Worm (Caenorhabditis elegans) whole organism, late embryonic: Measurements from ENCODE around the gene Y54G11A.9.
"Not testable (repeated sequence)": the region's sequence is repeated elsewhere in the genome, so short reads cannot be mapped to it uniquely, and the experiment has no call there.

Source experiments
- T23F11.4 ChIP-seq: fragments of 200-800 bp; sonication (Bioruptor generic); optimal IDR thresholded peaks from 2 replicates; lab custom pipeline; 2018; ENCODE audit warnings: mild to moderate bottlenecking, missing genetic modification characterization, missing compliant biosample characterization
- ama-1 ChIP-seq: fragments of 150-350 bp; optimal IDR thresholded peaks from 2 replicates; lab custom pipeline; 2014
- ceh-18 ChIP-seq: sonication (generic microtip); optimal IDR thresholded peaks from 2 replicates; lab custom pipeline; 2016; ENCODE audit warnings: missing genetic modification characterization, missing compliant biosample characterization
- ceh-48 ChIP-seq: sonication (generic microtip); optimal IDR thresholded peaks from 2 replicates; lab custom pipeline; 2016; ENCODE audit warnings: missing genetic modification characterization, inconsistent platforms, missing compliant biosample characterization
- dmd-4 ChIP-seq: sonication (generic microtip); optimal IDR thresholded peaks from 2 replicates; lab custom pipeline; 2016; ENCODE audit warnings: borderline replicate concordance, missing genetic modification characterization, missing compliant biosample characterization
- dve-1 ChIP-seq: sonication (generic microtip); optimal IDR thresholded peaks from 2 replicates; lab custom pipeline; 2017; ENCODE audit warnings: antibody characterized with exemption, mild to moderate bottlenecking, missing genetic modification characterization, missing compliant biosample characterization
- fkh-6 ChIP-seq: sonication (generic microtip); optimal IDR thresholded peaks from 2 replicates; lab custom pipeline; 2016; ENCODE audit warnings: missing genetic modification characterization, missing compliant biosample characterization
- nhr-11 ChIP-seq: fragments of 150-350 bp; optimal IDR thresholded peaks from 2 replicates; lab custom pipeline; 2014; ENCODE audit warnings: missing biosample characterization, missing genetic modification characterization
- rnt-1 ChIP-seq: sonication (generic microtip); optimal IDR thresholded peaks from 2 replicates; lab custom pipeline; 2016; ENCODE audit warnings: missing genetic modification characterization, missing compliant biosample characterization
- syd-9 ChIP-seq: sonication (generic microtip); optimal IDR thresholded peaks from 2 replicates; lab custom pipeline; 2016; ENCODE audit warnings: mild to moderate bottlenecking, missing genetic modification characterization, moderate library complexity, missing compliant biosample characterization
- tbx-7 ChIP-seq: sonication (generic microtip); optimal IDR thresholded peaks from 2 replicates; lab custom pipeline; 2016; ENCODE audit warnings: missing genotype, missing genetic modification characterization, missing compliant biosample characterization

ce11 chrII:14346243-14346642 lies at the start of gene Y54G11A.9:
- not testable (repeated sequence) for TF ChIP-seq nhr-11 (tag; lab: Kevin White, UChicago); fkh-6 (tag; lab: Kevin White, UChicago); T23F11.4 (GFP tag; lab: Kevin White, UChicago); rnt-1 (tag; lab: Kevin White, UChicago); ama-1 (lab: Kevin White, UChicago); ceh-18 (tag; lab: Kevin White, UChicago); ceh-48; dmd-4 (tag; lab: Kevin White, UChicago); dve-1 (tag; lab: Kevin White, UChicago); syd-9 (tag; lab: Kevin White, UChicago); tbx-7 (tag; lab: Kevin White, UChicago)
